Worm (Caenorhabditis elegans): ENCODE results near the gene tbx-37.

The tbx-37 gene

DNA sequence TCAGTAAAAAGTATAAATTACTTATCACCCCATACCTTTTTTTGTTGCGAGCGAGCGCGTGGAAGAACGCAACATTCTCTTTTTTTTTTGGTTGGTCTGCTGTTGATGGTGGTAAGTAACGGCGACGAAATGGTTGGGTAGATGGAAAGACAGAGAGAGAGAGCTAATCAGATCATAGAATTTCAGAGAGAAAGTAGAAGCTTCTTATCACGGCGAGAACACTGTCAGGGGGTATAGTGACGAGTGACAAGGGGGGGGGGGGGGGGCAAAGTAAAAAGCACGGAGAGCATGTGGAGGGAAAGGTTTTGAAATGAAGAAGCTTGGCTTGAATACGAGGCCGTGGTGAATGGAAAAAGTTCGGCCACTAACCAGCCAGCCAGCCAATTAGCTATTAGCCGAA, 29.6 kb downstream of the tbx-37 start:
- TF ChIP-seq tbx-9 (tag; optimal IDR thresholded peaks at IDR 0.05; ENCODE audit: borderline replicate concordance) (no peak), nhr-179 (tag; optimal IDR thresholded peaks at IDR 0.05) (no peak), atf-7 (tag; optimal IDR thresholded peaks at IDR 0.05) (peak; percentile 66), aptf-3 (GFP tag; IDR thresholded peaks at IDR 0.05) (no peak), hmg-1.2 (GFP tag; IDR thresholded peaks at IDR 0.05) (peak; percentile 21; the same call in 1 of the 2 replicates), nhr-80 (tag; optimal IDR thresholded peaks at IDR 0.05) (peak; percentile 86), tbp1 (GFP tag; optimal IDR thresholded peaks at IDR 0.05) (peak; percentile 17), lin-54 (GFP tag; optimal IDR thresholded peaks at IDR 0.05) (peak; percentile 14), attf-5 (GFP tag; optimal IDR thresholded peaks at IDR 0.05) (peak; percentile 35), egrh-3 (GFP tag; IDR thresholded peaks at IDR 0.05) (peak; percentile 81), madf-8 (GFP tag; conservative IDR thresholded peaks at IDR 0.05) (no peak), sea-2 (GFP tag; IDR thresholded peaks at IDR 0.05) (no peak), dox-1 (GFP tag; IDR thresholded peaks at IDR 0.05) (0 out of 2 replicates have a peak, but pooled peaks have one; percentile 36), mcd-1 (GFP tag; IDR thresholded peaks at IDR 0.05) (0 out of 2 replicates have a peak, but pooled peaks have one; percentile 4), cebp-1 (GFP tag; IDR thresholded peaks at IDR 0.05) (no peak), cebp-1 (tag; optimal IDR thresholded peaks at IDR 0.05) (peak; percentile 62), B0336.3 (GFP tag; IDR thresholded peaks at IDR 0.05) (peak; percentile 78), K11D2.4 (GFP tag; IDR thresholded peaks at IDR 0.05) (0 out of 2 replicates have a peak, but pooled peaks have one; percentile 35)

DNA sequence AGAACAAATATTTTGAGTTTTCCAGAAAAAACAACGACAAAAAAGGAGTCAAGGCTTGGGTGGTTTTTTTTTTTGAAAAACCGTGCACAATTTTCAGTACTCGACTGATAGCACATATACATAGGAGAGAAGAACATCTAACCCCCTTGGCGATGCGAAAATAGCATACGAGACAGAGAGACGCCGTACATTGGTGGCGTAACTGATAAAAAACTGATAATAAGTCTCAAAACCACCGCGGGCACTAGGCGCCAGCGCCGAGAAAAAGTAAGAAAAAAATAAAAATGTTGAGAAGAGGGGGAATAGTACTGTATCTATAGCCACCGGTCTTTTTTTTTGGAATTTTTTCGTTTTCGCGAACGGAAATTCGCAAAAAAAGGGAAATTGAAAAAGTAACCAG, 31.4 kb downstream of the tbx-37 start:
- TF ChIP-seq dox-1 (GFP tag; IDR thresholded peaks at IDR 0.05): 0 out of 2 replicates have a peak, but pooled peaks have one; percentile 8
- no peak for TF ChIP-seq ZK185.1 (tag; optimal IDR thresholded peaks at IDR 0.05; ENCODE audit: poor library complexity, severe bottlenecking)
- no peak for TF ChIP-seq somi-1 (GFP tag; optimal IDR thresholded peaks at IDR 0.05)
- peak; percentile 27; the same call in 1 of the 2 replicates for TF ChIP-seq mcd-1 (GFP tag; IDR thresholded peaks at IDR 0.05)
- 0 out of 2 replicates have a peak, but pooled peaks have one; percentile 47 for TF ChIP-seq B0336.3 (GFP tag; IDR thresholded peaks at IDR 0.05)
- peak; percentile 84 for TF ChIP-seq nhr-80 (tag; optimal IDR thresholded peaks at IDR 0.05)
- TF ChIP-seq B0035.1 (tag; optimal IDR thresholded peaks at IDR 0.05): no peak
- TF ChIP-seq madf-3 (GFP tag; IDR thresholded peaks at IDR 0.05): no peak
- TF ChIP-seq F57A8.1 (GFP tag; optimal IDR thresholded peaks at IDR 0.05): no peak
- TF ChIP-seq mel-28 (tag; optimal IDR thresholded peaks at IDR 0.05; ENCODE audit: borderline replicate concordance): no peak
- TF ChIP-seq him-1 (tag; optimal IDR thresholded peaks at IDR 0.05): no peak
- no peak for TF ChIP-seq Y95B8A.8 (GFP tag; IDR thresholded peaks at IDR 0.05)
- TF ChIP-seq chd-7 (tag; optimal IDR thresholded peaks at IDR 0.05): no peak
- no peak for TF ChIP-seq rec-8 (tag; optimal IDR thresholded peaks at IDR 0.05)
- TF ChIP-seq unc-62 (GFP tag; optimal IDR thresholded peaks at IDR 0.05): no peak
- TF ChIP-seq zfh-2 (GFP tag; conservative IDR thresholded peaks at IDR 0.05): no peak
- TF ChIP-seq K12H6.12 (tag; optimal IDR thresholded peaks at IDR 0.05): no peak
- no peak for TF ChIP-seq K11D2.4 (GFP tag; IDR thresholded peaks at IDR 0.05)
- no peak for TF ChIP-seq lin-26 (GFP tag; IDR thresholded peaks at IDR 0.05)
- TF ChIP-seq hmg-1.2 (GFP tag; IDR thresholded peaks at IDR 0.05): peak; percentile 63; the same call in 1 of the 2 replicates
- no peak for TF ChIP-seq tlf-1 (GFP tag; optimal IDR thresholded peaks at IDR 0.05)

DNA sequence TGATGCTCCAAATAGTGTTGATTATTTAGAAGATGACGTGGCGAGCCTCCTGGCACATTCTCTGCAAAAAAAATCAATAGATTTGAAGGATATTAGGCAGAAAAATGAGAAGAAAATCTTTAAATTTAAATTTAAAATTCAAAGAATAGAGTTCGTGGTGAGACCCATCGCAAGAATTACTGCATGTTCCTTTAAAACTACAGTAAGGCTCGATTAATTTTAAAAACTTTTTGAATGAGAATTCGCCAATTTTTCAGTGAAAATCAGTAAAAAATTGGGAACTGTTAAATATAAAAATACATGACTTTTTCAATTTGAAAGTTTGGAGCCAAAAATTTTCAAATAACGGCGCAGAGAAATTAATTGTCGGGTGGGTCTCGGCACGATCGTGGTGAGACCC, 31.8 kb downstream of the tbx-37 start, which contains the start of gene tra-1:
Gene tra-1 (minus strand): TSS at position 62 of the 400 bp plus-strand sequence.
- TF ChIP-seq xnd-1 (tag; optimal IDR thresholded peaks at IDR 0.05) (peak; percentile 73), hlh-12 (tag; optimal IDR thresholded peaks at IDR 0.05) (no peak), madf-6 (GFP tag; IDR thresholded peaks at IDR 0.05) (peak; percentile 75), madf-8 (GFP tag; conservative IDR thresholded peaks at IDR 0.05) (peak; percentile 17; the same call in 1 of the 2 replicates), dox-1 (GFP tag; IDR thresholded peaks at IDR 0.05) (no peak), rcor-1 (GFP tag; IDR thresholded peaks at IDR 0.05) (no peak), snpc-1.3 (tag; optimal IDR thresholded peaks at IDR 0.05; ENCODE audit: insufficient read depth) (no peak), K11D2.4 (GFP tag; IDR thresholded peaks at IDR 0.05) (no peak), Y53G8AR.9 (GFP tag; conservative IDR thresholded peaks at IDR 0.05) (no peak), ZK185.1 (tag; optimal IDR thresholded peaks at IDR 0.05; ENCODE audit: poor library complexity, severe bottlenecking) (no peak), Y67H2A.10 (GFP tag; conservative IDR thresholded peaks at IDR 0.05) (no peak), pha-4 (tag; optimal IDR thresholded peaks at IDR 0.05) (no peak), bed-2 (GFP tag; IDR thresholded peaks at IDR 0.05) (no peak), F57C9.4 (tag; optimal IDR thresholded peaks at IDR 0.05) (no peak), snpc-3.4 (tag; optimal IDR thresholded peaks at IDR 0.05) (no peak), F52B5.7 (tag; optimal IDR thresholded peaks at IDR 0.05) (no peak), F10E7.11 (tag; optimal IDR thresholded peaks at IDR 0.05) (no peak)

All from whole organism, young adult.